Fruit fly (Drosophila melanogaster): ENCODE data around the gene Gr22b.

Gr22b gene

dm6 chr2L:1793168-1793567 lies at the start of gene Gr22b:
Gene Gr22b (minus strand): TSS chr2L:1793268.
- TF ChIP-seq CG11902 (GFP tag; optimal IDR thresholded peaks at IDR 0.05): no peak
- no peak for TF ChIP-seq Hr38 (GFP tag; optimal IDR thresholded peaks at IDR 0.05)
- no peak for TF ChIP-seq svp (GFP tag)
- no peak for TF ChIP-seq cyc (GFP tag; optimal IDR thresholded peaks at IDR 0.05)
- TF ChIP-seq CG8119 (GFP tag; IDR thresholded peaks at IDR 0.05): no peak
- TF ChIP-seq CG6792 (GFP tag; optimal IDR thresholded peaks at IDR 0.05): no peak
- no peak for TF ChIP-seq Smox (GFP tag; optimal IDR thresholded peaks at IDR 0.05)
- no peak for TF ChIP-seq CG4318 (GFP tag; optimal IDR thresholded peaks at IDR 0.05)
- TF ChIP-seq CG31627 (GFP tag; optimal IDR thresholded peaks at IDR 0.05): no peak

DNA sequence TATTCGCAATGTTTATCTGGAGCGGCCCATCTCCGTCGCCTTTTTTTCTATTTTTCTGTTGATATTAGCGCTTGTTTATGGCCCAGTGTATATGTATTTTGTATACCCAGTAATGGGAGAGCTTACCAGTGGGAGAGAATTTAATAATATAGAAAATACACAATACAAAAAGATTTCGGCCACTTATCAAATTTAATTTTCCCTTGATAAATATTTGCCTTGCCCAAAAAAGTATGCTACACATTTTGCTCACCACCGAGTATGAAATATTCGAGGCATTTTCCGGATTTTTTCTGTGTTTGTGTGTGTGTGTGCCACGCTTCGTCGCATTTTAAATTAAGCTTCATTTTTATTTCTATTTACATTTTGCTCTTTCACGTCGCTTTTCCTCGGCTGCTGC lies 46.0 kb upstream of the Gr22b start:
- TF ChIP-seq CG16779 (tag; optimal IDR thresholded peaks at IDR 0.05) (no peak), fd85E (GFP tag; optimal IDR thresholded peaks at IDR 0.05) (no peak), CG1621 (tag; optimal IDR thresholded peaks at IDR 0.05) (no peak), Eip78C (GFP tag) (no peak), achi (GFP tag; optimal IDR thresholded peaks at IDR 0.05) (no peak), Ets21C (GFP tag; optimal IDR thresholded peaks at IDR 0.05) (no peak), CG6792 (GFP tag; optimal IDR thresholded peaks at IDR 0.05) (no peak), Eip93F (GFP tag; optimal IDR thresholded peaks at IDR 0.05) (no peak), svp (GFP tag) (peak; percentile 8), CG32006 (GFP tag; optimal IDR thresholded peaks at IDR 0.05) (peak; percentile 17), CG6163 (GFP tag; IDR thresholded peaks at IDR 0.05) (0 out of 3 replicates have a peak, but pooled peaks have one; percentile 26), Lpt (GFP tag; optimal IDR thresholded peaks at IDR 0.05) (no peak), ss (GFP tag; optimal IDR thresholded peaks at IDR 0.05) (no peak), Smox (GFP tag; optimal IDR thresholded peaks at IDR 0.05) (no peak), CG11294 (GFP tag; IDR thresholded peaks at IDR 0.05) (no peak), dac (GFP tag; optimal IDR thresholded peaks at IDR 0.05) (no peak), eg (GFP tag; IDR thresholded peaks at IDR 0.05) (0 out of 3 replicates have a peak, but pooled peaks have one; percentile 31), CG7368 (GFP tag; optimal IDR thresholded peaks at IDR 0.05) (no peak), CG3032 (tag; optimal IDR thresholded peaks at IDR 0.05) (no peak), CG4318 (GFP tag; optimal IDR thresholded peaks at IDR 0.05) (no peak)

DNA sequence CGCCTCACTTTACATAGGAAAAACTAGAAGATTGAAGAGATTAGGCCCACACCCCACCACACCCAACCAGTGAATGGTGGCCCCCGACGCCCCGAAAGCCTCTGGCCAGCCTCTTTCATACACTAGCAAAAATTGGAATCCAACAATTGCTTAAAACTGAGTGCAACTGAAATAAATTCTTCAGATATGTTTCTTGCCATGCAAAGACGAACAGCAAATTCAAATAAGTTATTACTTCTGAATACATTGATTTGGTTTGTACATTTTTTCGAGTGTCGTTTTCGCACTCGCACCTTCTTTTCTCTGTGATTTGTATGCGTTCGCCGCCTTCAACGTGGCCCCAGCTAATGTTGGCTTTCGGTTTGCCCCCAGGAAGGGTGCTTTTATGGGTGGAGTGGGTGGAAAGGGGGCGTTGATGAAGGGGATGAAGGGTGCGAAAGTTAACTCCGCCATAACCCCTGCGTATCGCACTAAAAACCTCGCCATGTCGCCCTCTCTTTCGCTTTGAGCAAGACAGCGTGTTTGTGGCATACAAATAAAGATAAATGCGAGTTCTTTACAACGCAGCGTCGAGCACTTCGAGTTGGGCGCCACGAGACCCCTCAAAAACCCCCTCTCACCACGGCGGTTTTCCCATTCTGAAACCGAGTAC lies 44.8 kb upstream of the Gr22b start:
- TF ChIP-seq vri (GFP tag; optimal IDR thresholded peaks at IDR 0.05): no peak
- TF ChIP-seq CG7368 (GFP tag; optimal IDR thresholded peaks at IDR 0.05): no peak
- TF ChIP-seq achi (GFP tag; optimal IDR thresholded peaks at IDR 0.05): peak; percentile 4
- no peak for TF ChIP-seq Sox102F (GFP tag; optimal IDR thresholded peaks at IDR 0.05)
- no peak for TF ChIP-seq CG11294 (GFP tag; IDR thresholded peaks at IDR 0.05)
- peak; percentile 9 for TF ChIP-seq OdsH (GFP tag; optimal IDR thresholded peaks at IDR 0.05)
- TF ChIP-seq CG3919 (GFP tag; optimal IDR thresholded peaks at IDR 0.05): peak; percentile 20
- TF ChIP-seq Eip78C (GFP tag): peak; percentile 42
- peak; percentile 52; the same call in 2 of the 3 replicates for TF ChIP-seq eg (GFP tag; IDR thresholded peaks at IDR 0.05)
- no peak for TF ChIP-seq Ets21C (GFP tag; optimal IDR thresholded peaks at IDR 0.05)
- TF ChIP-seq lz (GFP tag; optimal IDR thresholded peaks at IDR 0.05): no peak
- TF ChIP-seq acj6 (GFP tag; optimal IDR thresholded peaks at IDR 0.05): no peak
- no peak for TF ChIP-seq CG1621 (tag; optimal IDR thresholded peaks at IDR 0.05)
- no peak for TF ChIP-seq CG6808 (GFP tag; optimal IDR thresholded peaks at IDR 0.05)
- no peak for TF ChIP-seq ss (GFP tag; optimal IDR thresholded peaks at IDR 0.05)
- no peak for TF ChIP-seq fkh (GFP tag; optimal IDR thresholded peaks at IDR 0.05)
- TF ChIP-seq CG32006 (GFP tag; optimal IDR thresholded peaks at IDR 0.05): peak; percentile 37
- no peak for TF ChIP-seq CG10631 (GFP tag; optimal IDR thresholded peaks at IDR 0.05)
- TF ChIP-seq CG16779 (tag; optimal IDR thresholded peaks at IDR 0.05): no peak
- no peak for TF ChIP-seq pdm3 (GFP tag; optimal IDR thresholded peaks at IDR 0.05)
- TF ChIP-seq CG4318 (GFP tag; optimal IDR thresholded peaks at IDR 0.05): no peak
- no peak for TF ChIP-seq salr (GFP tag; optimal IDR thresholded peaks at IDR 0.05)
- TF ChIP-seq CG8319 (GFP tag; optimal IDR thresholded peaks at IDR 0.05): no peak
- TF ChIP-seq CG11902 (GFP tag; optimal IDR thresholded peaks at IDR 0.05): no peak
- no peak for TF ChIP-seq CG8119 (GFP tag; IDR thresholded peaks at IDR 0.05)
- TF ChIP-seq esn (GFP tag; optimal IDR thresholded peaks at IDR 0.05): no peak
- no peak for TF ChIP-seq Hr4 (GFP tag; optimal IDR thresholded peaks at IDR 0.05)
- peak; percentile 0 for TF ChIP-seq dac (GFP tag; optimal IDR thresholded peaks at IDR 0.05)
- TF ChIP-seq CG6854 (GFP tag; optimal IDR thresholded peaks at IDR 0.05): no peak
- TF ChIP-seq CG8632 (GFP tag; optimal IDR thresholded peaks at IDR 0.05): no peak
- TF ChIP-seq Gug (GFP tag; IDR thresholded peaks at IDR 0.05): 0 out of 2 replicates have a peak, but pooled peaks have one; percentile 17
- TF ChIP-seq CG3032 (tag; optimal IDR thresholded peaks at IDR 0.05): no peak
- TF ChIP-seq Hr38 (GFP tag; optimal IDR thresholded peaks at IDR 0.05): no peak
- no peak for TF ChIP-seq CG6792 (GFP tag; optimal IDR thresholded peaks at IDR 0.05)
- TF ChIP-seq svp (GFP tag): peak; percentile 59
- no peak for TF ChIP-seq CG10669 (GFP tag; optimal IDR thresholded peaks at IDR 0.05)
- no peak for TF ChIP-seq spab (GFP tag; optimal IDR thresholded peaks at IDR 0.05)
- no peak for TF ChIP-seq CG15336 (GFP tag; IDR thresholded peaks at IDR 0.05)
